Worm (Caenorhabditis elegans) whole organism, L1 larva: ENCODE results near the gene F46H5.5.

Experiments
- C34B4.2 ChIP-seq: sonication (generic microtip); optimal IDR thresholded peaks from 2 replicates; lab custom pipeline; 2017; ENCODE audit warnings: mild to moderate bottlenecking, missing genetic modification characterization, missing compliant biosample characterization
- Y116A8C.19 ChIP-seq: sonication (generic microtip); optimal IDR thresholded peaks from 2 replicates; lab custom pipeline; 2016; ENCODE audit warnings: missing compliant biosample characterization, missing genetic modification characterization, borderline replicate concordance
- alr-1 ChIP-seq: fragments of 200-800 bp; sonication (Bioruptor generic); optimal IDR thresholded peaks from 2 replicates; lab custom pipeline; 2018; ENCODE audit warnings: borderline replicate concordance, mild to moderate bottlenecking, missing genetic modification characterization, missing compliant biosample characterization
- aly-2 ChIP-seq: fragments of 150-350 bp; optimal IDR thresholded peaks from 2 replicates; lab custom pipeline; 2014; ENCODE audit warnings: missing biosample characterization, missing genetic modification characterization
- ama-1 ChIP-seq: fragments of 150-350 bp; optimal IDR thresholded peaks from 2 replicates; lab custom pipeline; 2014
- ceh-63 ChIP-seq: fragments of 200-800 bp; sonication (Bioruptor generic); optimal IDR thresholded peaks from 2 replicates; lab custom pipeline; 2018; ENCODE audit warnings: mild to moderate bottlenecking, missing genetic modification characterization, missing compliant biosample characterization
- ceh-8 ChIP-seq: fragments of 200-800 bp; sonication (Bioruptor generic); optimal IDR thresholded peaks from 2 replicates; lab custom pipeline; 2018; ENCODE audit warnings: mild to moderate bottlenecking, missing genetic modification characterization, moderate library complexity, missing compliant biosample characterization
- ceh-88 ChIP-seq: fragments of 200-800 bp; sonication (Bioruptor generic); IDR thresholded peaks from 2 replicates; pipeline ENCODE4 v1.3.6; 2022; ENCODE audit warnings: missing genetic modification characterization, missing compliant biosample characterization
- ceh-90 ChIP-seq: sonication (generic microtip); optimal IDR thresholded peaks from 2 replicates; lab custom pipeline; 2016; ENCODE audit warnings: missing genetic modification characterization, missing compliant biosample characterization
- ces-1 ChIP-seq: fragments of 150-350 bp; optimal IDR thresholded peaks from 2 replicates; lab custom pipeline; 2014; ENCODE audit warnings: missing biosample characterization, missing genetic modification reagents, missing genetic modification characterization
- dpl-1 ChIP-seq, 3 experiments: fragments of 150-350 bp in 2 of 3; sonication (generic microtip) in 1 of 3; optimal IDR thresholded peaks; 2 replicates each; lab custom pipeline; 2014 to 2017; ENCODE audit warnings: missing biosample characterization in 3 of 3, missing genetic modification characterization in 3 of 3, missing genetic modification reagents in 3 of 3
- dsc-1 ChIP-seq: sonication (generic microtip); optimal IDR thresholded peaks from 2 replicates; lab custom pipeline; 2016; ENCODE audit warnings: mild to moderate bottlenecking, missing genetic modification characterization, missing compliant biosample characterization
- efl-3 ChIP-seq: fragments of 200-800 bp; sonication (Bioruptor generic); optimal IDR thresholded peaks from 2 replicates; lab custom pipeline; 2018; ENCODE audit warnings: mild to moderate bottlenecking, missing genetic modification characterization, missing compliant biosample characterization
- ets-5 ChIP-seq: fragments of 200-800 bp; sonication (Bioruptor generic); IDR thresholded peaks from 2 replicates; pipeline ENCODE4 v1.3.6; 2022; ENCODE audit warnings: missing genetic modification characterization, missing compliant biosample characterization
- fkh-10 ChIP-seq: sonication (generic microtip); optimal IDR thresholded peaks from 2 replicates; lab custom pipeline; 2017; ENCODE audit warnings: missing biosample characterization, missing genetic modification reagents, missing genetic modification characterization
- fkh-4 ChIP-seq: sonication (generic microtip); optimal IDR thresholded peaks from 2 replicates; lab custom pipeline; 2016; ENCODE audit warnings: missing compliant biosample characterization, missing genetic modification characterization, borderline replicate concordance
- fos-1 ChIP-seq: fragments of 150-350 bp; optimal IDR thresholded peaks from 2 replicates; lab custom pipeline; 2014; ENCODE audit warnings: missing biosample characterization, missing genetic modification characterization
- grh-1 ChIP-seq: fragments of 200-800 bp; sonication (Bioruptor generic); IDR thresholded peaks from 2 replicates; pipeline ENCODE4 v1.3.6; 2022; ENCODE audit warnings: missing genetic modification reagents, missing genetic modification characterization, missing compliant biosample characterization
- hlh-17 ChIP-seq: fragments of 200-800 bp; sonication (Bioruptor generic); optimal IDR thresholded peaks from 2 replicates; lab custom pipeline; 2018; ENCODE audit warnings: missing genetic modification characterization, mild to moderate bottlenecking, missing compliant biosample characterization, moderate library complexity, borderline replicate concordance
- hlh-4 ChIP-seq: sonication (generic microtip); optimal IDR thresholded peaks from 2 replicates; lab custom pipeline; 2016; ENCODE audit warnings: mild to moderate bottlenecking, missing genetic modification characterization, missing compliant biosample characterization
- hpl-2 ChIP-seq: fragments of 150-350 bp; optimal IDR thresholded peaks from 2 replicates; lab custom pipeline; 2014; ENCODE audit warnings: missing biosample characterization, missing genetic modification reagents, missing genetic modification characterization
- irx-1 ChIP-seq: sonication (generic microtip); optimal IDR thresholded peaks from 2 replicates; lab custom pipeline; 2016; ENCODE audit warnings: missing genetic modification characterization, missing compliant biosample characterization
- isw-1 ChIP-seq: fragments of 200-800 bp; sonication (Bioruptor generic); IDR thresholded peaks from 2 replicates; pipeline ENCODE4 v1.3.6; 2022; ENCODE audit warnings: missing genetic modification characterization, missing compliant biosample characterization
- jun-1 ChIP-seq: fragments of 150-350 bp; optimal IDR thresholded peaks from 2 replicates; lab custom pipeline; 2014; ENCODE audit warnings: missing biosample characterization, missing genetic modification reagents, missing genetic modification characterization
- lin-15B ChIP-seq: fragments of 150-350 bp; sonication (generic microtip); optimal IDR thresholded peaks from 3 replicates; lab custom pipeline; 2014; ENCODE audit warnings: missing biosample characterization, missing genetic modification characterization
- lsy-2 ChIP-seq, 2 experiments: fragments of 150-350 bp; optimal IDR thresholded peaks; 2 replicates each; lab custom pipeline; 2014; ENCODE audit warnings: missing biosample characterization in 2 of 2, missing genetic modification characterization in 2 of 2
- mab-9 ChIP-seq: fragments of 200-800 bp; sonication (Bioruptor generic); IDR thresholded peaks from 2 replicates; pipeline ENCODE4 v1.3.6; 2022; ENCODE audit warnings: missing genetic modification reagents, missing genetic modification characterization, missing compliant biosample characterization
- mdl-1 ChIP-seq, 2 experiments: fragments of 150-350 bp; optimal IDR thresholded peaks; 2 replicates each; lab custom pipeline; 2014 to 2017; ENCODE audit warnings: missing biosample characterization in 2 of 2, missing genetic modification characterization in 2 of 2, inconsistent platforms in 1 of 2
- mep-1 ChIP-seq: fragments of 150-350 bp; optimal IDR thresholded peaks from 2 replicates; lab custom pipeline; 2014; ENCODE audit warnings: missing biosample characterization, missing genetic modification characterization
- nhr-85 ChIP-seq: sonication (generic microtip); peaks from one replicate; lab custom pipeline; 2016; ENCODE audit warnings: missing genetic modification characterization, inconsistent platforms, missing compliant biosample characterization
- nhr-90 ChIP-seq: sonication (generic microtip); optimal IDR thresholded peaks from 2 replicates; lab custom pipeline; 2016; ENCODE audit warnings: mild to moderate bottlenecking, missing genetic modification characterization, missing compliant biosample characterization; ENCODE audit not compliant: poor library complexity
- pqm-1 ChIP-seq: sonication (generic microtip); optimal IDR thresholded peaks from 3 replicates; lab custom pipeline; 2017; ENCODE audit warnings: missing biosample characterization, missing genetic modification characterization
- rnt-1 ChIP-seq: sonication (generic microtip); optimal IDR thresholded peaks from 2 replicates; lab custom pipeline; 2016; ENCODE audit warnings: mild to moderate bottlenecking, missing genetic modification characterization, moderate library complexity, missing compliant biosample characterization
- snpc-4 ChIP-seq: fragments of 150-350 bp; optimal IDR thresholded peaks from 2 replicates; lab custom pipeline; 2014; ENCODE audit warnings: missing biosample characterization, missing genetic modification characterization
- sup-37 ChIP-seq: fragments of 200-800 bp; sonication (Bioruptor generic); optimal IDR thresholded peaks from 2 replicates; lab custom pipeline; 2018; ENCODE audit warnings: mild to moderate bottlenecking, missing genetic modification characterization, missing compliant biosample characterization
- swsn-7 ChIP-seq: sonication (generic microtip); optimal IDR thresholded peaks from 2 replicates; lab custom pipeline; 2016; ENCODE audit warnings: missing genetic modification characterization, missing compliant biosample characterization
- tbx-2 ChIP-seq: sonication (generic microtip); optimal IDR thresholded peaks from 2 replicates; lab custom pipeline; 2016; ENCODE audit warnings: missing genetic modification characterization, missing compliant biosample characterization
- tlp-1 ChIP-seq: fragments of 150-350 bp; optimal IDR thresholded peaks from 2 replicates; lab custom pipeline; 2014; ENCODE audit warnings: missing biosample characterization, missing genetic modification characterization
- unc-86 ChIP-seq: sonication (generic microtip); optimal IDR thresholded peaks from 2 replicates; lab custom pipeline; 2016; ENCODE audit warnings: missing genetic modification characterization, missing compliant biosample characterization
- unc-98 ChIP-seq: fragments of 200-800 bp; sonication (Bioruptor generic); IDR thresholded peaks from 2 replicates; pipeline ENCODE4 v1.3.6; 2022; ENCODE audit warnings: missing genetic modification characterization, missing compliant biosample characterization
- vab-15 ChIP-seq: sonication (generic microtip); optimal IDR thresholded peaks from 2 replicates; lab custom pipeline; 2017; ENCODE audit warnings: missing genotype, mild to moderate bottlenecking, missing genetic modification characterization, missing compliant biosample characterization
- zag-1 ChIP-seq: fragments of 150-350 bp; optimal IDR thresholded peaks from 2 replicates; lab custom pipeline; 2014; ENCODE audit warnings: missing biosample characterization, missing genetic modification characterization
- ztf-11 ChIP-seq, 2 experiments: sonication (generic microtip); optimal IDR thresholded peaks; 2 replicates each; lab custom pipeline; 2016 to 2017; ENCODE audit warnings: missing genetic modification characterization in 2 of 2, missing biosample characterization in 1 of 2, missing compliant biosample characterization in 1 of 2

Gene F46H5.5

DNA sequence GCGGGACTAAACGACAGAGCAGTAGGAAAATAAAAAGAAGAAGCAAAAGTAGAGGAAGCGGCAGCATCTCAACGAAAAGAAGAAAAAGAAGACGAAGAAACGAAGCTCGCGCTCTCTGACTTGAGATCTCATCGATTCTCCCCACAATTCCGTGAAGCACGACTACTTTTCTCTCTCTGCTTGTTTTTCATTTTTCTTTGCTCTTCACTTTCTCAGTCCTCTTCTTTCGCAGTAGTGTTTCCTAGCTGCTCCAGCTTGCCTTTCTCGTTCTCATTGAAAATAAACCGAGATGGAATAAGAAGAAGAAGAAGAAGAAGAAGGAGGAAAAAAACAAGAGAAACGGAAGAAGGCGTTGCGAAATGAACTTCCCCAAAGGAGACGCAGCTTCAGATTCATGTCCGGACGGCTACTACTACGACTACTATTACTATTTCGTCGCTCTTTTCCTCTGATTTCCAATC lies 28.0 kb upstream of the F46H5.5 start (continued):
- peak; percentile 76 for TF ChIP-seq unc-86 (tag; lab: Kevin White, UChicago)
- no peak for TF ChIP-seq ama-1 (lab: Kevin White, UChicago)
- TF ChIP-seq mab-9 (GFP tag; lab: Robert Waterston, UW): no peak
- TF ChIP-seq grh-1 (GFP tag; lab: Robert Waterston, UW): no peak
- peak; percentile 44 for TF ChIP-seq dsc-1
- no peak for TF ChIP-seq nhr-85 (tag; lab: Kevin White, UChicago)
- peak; percentile 70 for TF ChIP-seq zag-1 (tag; lab: Kevin White, UChicago)
- TF ChIP-seq Y116A8C.19 (tag; lab: Kevin White, UChicago): no peak
- TF ChIP-seq aly-2 (tag; lab: Kevin White, UChicago): no peak
- TF ChIP-seq sup-37 (GFP tag; lab: Kevin White, UChicago): no peak
- TF ChIP-seq pqm-1: no peak
- TF ChIP-seq ceh-63: no peak
- peak; percentile 48 for TF ChIP-seq swsn-7 (tag; lab: Kevin White, UChicago)
- no peak for TF ChIP-seq dpl-1 (GFP tag; optimal IDR thresholded peaks at IDR 0.05; lab: Kevin White, UChicago)
- peak; percentile 7 for TF ChIP-seq fos-1
- TF ChIP-seq efl-3 (GFP tag; lab: Kevin White, UChicago): no peak
- peak; percentile 4 for TF ChIP-seq rnt-1
- TF ChIP-seq hlh-17 (GFP tag; lab: Kevin White, UChicago): no peak
- peak; percentile 41 for TF ChIP-seq mep-1 (tag; lab: Kevin White, UChicago)
- TF ChIP-seq C34B4.2 (tag; lab: Kevin White, UChicago): no peak
- TF ChIP-seq nhr-90 (tag; lab: Kevin White, UChicago): no peak
- no peak for TF ChIP-seq vab-15 (tag; lab: Kevin White, UChicago)
- no peak for TF ChIP-seq alr-1 (tag; lab: Kevin White, UChicago)
- no peak for TF ChIP-seq irx-1 (tag; lab: Kevin White, UChicago)
- TF ChIP-seq ceh-90: no peak
- TF ChIP-seq lsy-2 (tag; optimal IDR thresholded peaks at IDR 0.05; lab: Kevin White, UChicago): peak; percentile 16 to 63
- TF ChIP-seq hlh-4 (tag; lab: Kevin White, UChicago): no peak
- no peak for TF ChIP-seq snpc-4 (tag; lab: Kevin White, UChicago)
- TF ChIP-seq fkh-4 (tag; lab: Kevin White, UChicago): no peak
- no peak for TF ChIP-seq ces-1 (GFP tag; lab: Kevin White, UChicago)
- TF ChIP-seq hpl-2: no peak
- TF ChIP-seq tlp-1: no peak
- peak; percentile 33; the same call in 1 of the 2 replicates for TF ChIP-seq isw-1 (GFP tag; lab: Robert Waterston, UW)
- no peak for TF ChIP-seq unc-98 (GFP tag; lab: Robert Waterston, UW)
- no peak for TF ChIP-seq mdl-1 (tag; optimal IDR thresholded peaks at IDR 0.05; lab: Kevin White, UChicago)
- no peak for TF ChIP-seq jun-1 (tag; lab: Kevin White, UChicago)
- no peak for TF ChIP-seq ceh-88 (GFP tag; lab: Robert Waterston, UW)
- TF ChIP-seq tbx-2 (tag; lab: Kevin White, UChicago): peak; percentile 67
- no peak for TF ChIP-seq lin-15B (tag; lab: Kevin White, UChicago)
- peak; percentile 96 for TF ChIP-seq fkh-10 (GFP tag; lab: Kevin White, UChicago)
- no peak for TF ChIP-seq ztf-11 (tag; optimal IDR thresholded peaks at IDR 0.05; lab: Kevin White, UChicago)
- TF ChIP-seq ets-5 (GFP tag; lab: Robert Waterston, UW): no peak
- TF ChIP-seq ceh-8: no peak
- TF ChIP-seq, all 84 proteins: peak for 24

ce11 chrX:7283136-7283535 lies 26.3 kb upstream of the F46H5.5 start:
- no peak for TF ChIP-seq Y116A8C.19 (tag; lab: Kevin White, UChicago)
